Worm (Caenorhabditis elegans) whole organism, L2 larva: ENCODE results near the gene T16G12.8.

Experiments
- C34F6.9 ChIP-seq: fragments of 150-350 bp; optimal IDR thresholded peaks from 2 replicates; lab custom pipeline; 2014; ENCODE audit warnings: missing biosample characterization, missing genetic modification characterization
- F13H6.1 ChIP-seq: sonication (generic microtip); optimal IDR thresholded peaks from 2 replicates; lab custom pipeline; 2016; ENCODE audit warnings: missing genetic modification characterization, missing compliant biosample characterization
- R02D3.7 ChIP-seq: fragments of 150-350 bp; optimal IDR thresholded peaks from 2 replicates; lab custom pipeline; 2014; ENCODE audit warnings: missing biosample characterization, missing genetic modification characterization
- ZK546.5 ChIP-seq: sonication (generic microtip); optimal IDR thresholded peaks from 2 replicates; lab custom pipeline; 2017; ENCODE audit warnings: missing biosample characterization, missing genetic modification characterization
- alr-1 ChIP-seq: fragments of 150-350 bp; optimal IDR thresholded peaks from 2 replicates; lab custom pipeline; 2014; ENCODE audit warnings: missing biosample characterization, missing genetic modification characterization
- aly-2 ChIP-seq: fragments of 150-350 bp; optimal IDR thresholded peaks from 2 replicates; lab custom pipeline; 2014; ENCODE audit warnings: missing biosample characterization, missing genetic modification characterization
- blmp-1 ChIP-seq: sonication (generic microtip); optimal IDR thresholded peaks from 2 replicates; lab custom pipeline; 2017; ENCODE audit warnings: missing genetic modification characterization, mild to moderate bottlenecking, missing compliant biosample characterization, antibody characterized with exemption, moderate library complexity; ENCODE audit not compliant: insufficient read depth
- ceh-16 ChIP-seq: fragments of 150-350 bp; optimal IDR thresholded peaks from 2 replicates; lab custom pipeline; 2014; ENCODE audit warnings: missing biosample characterization, missing genetic modification characterization
- ceh-82 ChIP-seq: fragments of 150-350 bp; optimal IDR thresholded peaks from 2 replicates; lab custom pipeline; 2014; ENCODE audit warnings: missing biosample characterization, missing genetic modification characterization
- crh-2 ChIP-seq: sonication (generic microtip); optimal IDR thresholded peaks from 2 replicates; lab custom pipeline; 2017; ENCODE audit warnings: missing biosample characterization, missing genetic modification characterization
- dmd-4 ChIP-seq: sonication (generic microtip); optimal IDR thresholded peaks from 2 replicates; lab custom pipeline; 2017; ENCODE audit warnings: missing biosample characterization, missing genetic modification characterization
- egl-27 ChIP-seq: sonication (generic microtip); optimal IDR thresholded peaks from 3 replicates; lab custom pipeline; 2017; ENCODE audit warnings: missing biosample characterization, missing genetic modification reagents, missing genetic modification characterization
- fos-1 ChIP-seq: fragments of 150-350 bp; optimal IDR thresholded peaks from 2 replicates; lab custom pipeline; 2014; ENCODE audit warnings: missing biosample characterization, missing genetic modification characterization
- gmeb-1 ChIP-seq: fragments of 150-350 bp; optimal IDR thresholded peaks from 2 replicates; lab custom pipeline; 2014; ENCODE audit warnings: missing biosample characterization, missing genetic modification characterization
- lin-11 ChIP-seq: fragments of 150-350 bp; sonication (generic microtip); optimal IDR thresholded peaks from 2 replicates; lab custom pipeline; 2014; ENCODE audit warnings: missing biosample characterization, missing genetic modification characterization, inconsistent platforms, mixed read lengths
- lin-13 ChIP-seq: fragments of 150-350 bp; optimal IDR thresholded peaks from 2 replicates; lab custom pipeline; 2014; ENCODE audit warnings: missing biosample characterization, missing genetic modification reagents, missing genetic modification characterization
- lin-39 ChIP-seq: fragments of 150-350 bp; optimal IDR thresholded peaks from 2 replicates; lab custom pipeline; 2014; ENCODE audit warnings: missing biosample characterization, missing genetic modification reagents, missing genetic modification characterization
- lsy-2 ChIP-seq, 2 experiments: fragments of 150-350 bp in 1 of 2; sonication (generic microtip) in 1 of 2; optimal IDR thresholded peaks; 2 replicates each; lab custom pipeline; 2014 to 2017; ENCODE audit warnings: missing biosample characterization in 2 of 2, missing genetic modification characterization in 2 of 2
- mab-5 ChIP-seq: fragments of 150-350 bp; optimal IDR thresholded peaks from 2 replicates; lab custom pipeline; 2014; ENCODE audit warnings: missing biosample characterization, missing genetic modification characterization
- mdl-1 ChIP-seq, 2 experiments: fragments of 150-350 bp in 1 of 2; sonication (generic microtip) in 1 of 2; optimal IDR thresholded peaks; 2 replicates each; lab custom pipeline; 2017; ENCODE audit warnings: missing biosample characterization in 2 of 2, missing genetic modification characterization in 2 of 2
- nhr-10 ChIP-seq: sonication (generic microtip); optimal IDR thresholded peaks from 2 replicates; lab custom pipeline; 2017; ENCODE audit warnings: missing biosample characterization, missing genetic modification characterization
- nhr-12 ChIP-seq: fragments of 150-350 bp; optimal IDR thresholded peaks from 2 replicates; lab custom pipeline; 2014; ENCODE audit warnings: missing biosample characterization, missing genetic modification characterization
- nhr-21 ChIP-seq: fragments of 150-350 bp; optimal IDR thresholded peaks from 2 replicates; lab custom pipeline; 2014; ENCODE audit warnings: missing biosample characterization, missing genetic modification characterization
- nhr-23 ChIP-seq: fragments of 150-350 bp; optimal IDR thresholded peaks from 2 replicates; lab custom pipeline; 2014; ENCODE audit warnings: missing biosample characterization, missing genetic modification reagents, missing genetic modification characterization
- nhr-237 ChIP-seq: fragments of 150-350 bp; optimal IDR thresholded peaks from 2 replicates; lab custom pipeline; 2014; ENCODE audit warnings: missing biosample characterization, missing genetic modification characterization
- nhr-25 ChIP-seq: fragments of 150-350 bp; sonication (generic microtip); optimal IDR thresholded peaks from 3 replicates; lab custom pipeline; 2014; ENCODE audit warnings: missing biosample characterization, missing genetic modification characterization
- nhr-6 ChIP-seq: fragments of 150-350 bp; optimal IDR thresholded peaks from 2 replicates; lab custom pipeline; 2014; ENCODE audit warnings: missing biosample characterization, missing genetic modification characterization
- nhr-77 ChIP-seq: fragments of 150-350 bp; optimal IDR thresholded peaks from 2 replicates; lab custom pipeline; 2014; ENCODE audit warnings: missing biosample characterization, missing genetic modification characterization
- sem-4 ChIP-seq: fragments of 150-350 bp; optimal IDR thresholded peaks from 2 replicates; lab custom pipeline; 2014; ENCODE audit warnings: missing biosample characterization, missing genetic modification reagents, missing genetic modification characterization
- sma-3 ChIP-seq: sonication (generic microtip); optimal IDR thresholded peaks from 2 replicates; lab custom pipeline; 2016; ENCODE audit warnings: missing genetic modification reagents, missing genetic modification characterization, missing compliant biosample characterization
- sma-9 ChIP-seq, 2 experiments: fragments of 150-350 bp in 1 of 2; sonication (generic microtip) in 1 of 2; optimal IDR thresholded peaks; 2 replicates each; lab custom pipeline; 2014 to 2016; ENCODE audit warnings: missing genetic modification characterization in 2 of 2, mild to moderate bottlenecking in 1 of 2, missing biosample characterization in 1 of 2, missing compliant biosample characterization in 1 of 2, missing genetic modification reagents in 1 of 2, moderate library complexity in 1 of 2
- unc-55 ChIP-seq: fragments of 150-350 bp; sonication (generic microtip); optimal IDR thresholded peaks from 3 replicates; lab custom pipeline; 2014; ENCODE audit warnings: missing biosample characterization, missing genetic modification reagents, missing genetic modification characterization
- zag-1 ChIP-seq: fragments of 150-350 bp; optimal IDR thresholded peaks from 2 replicates; lab custom pipeline; 2014; ENCODE audit warnings: missing biosample characterization, missing genetic modification characterization
- ztf-1 ChIP-seq: fragments of 200-800 bp; sonication (Bioruptor generic); conservative IDR thresholded peaks from 2 replicates; pipeline ENCODE4 v1.3.6; 2022; ENCODE audit warnings: missing genetic modification characterization, missing compliant biosample characterization

Gene T16G12.8

ce11 chrIII:10064140-10064539 lies 5.0 kb downstream of the T16G12.8 start, which contains the start of gene ekl-6:
ekl-6 (plus strand) TSS chrIII:10064404.
- TF ChIP-seq unc-55 (GFP tag; lab: Kevin White, UChicago), result peak; percentile 54
- no peak for TF ChIP-seq lin-11 (tag; lab: Kevin White, UChicago)
- TF ChIP-seq nhr-6 (tag; lab: Kevin White, UChicago), result no peak
- TF ChIP-seq fos-1 (tag; lab: Kevin White, UChicago), result peak; percentile 21
- TF ChIP-seq F13H6.1 (tag; lab: Kevin White, UChicago), result peak; percentile 58
- TF ChIP-seq crh-2 (tag; lab: Kevin White, UChicago), result peak; percentile 4
- TF ChIP-seq sma-3 (GFP tag; lab: Kevin White, UChicago), result peak; percentile 63
- no peak for TF ChIP-seq nhr-77 (tag; lab: Kevin White, UChicago)
- peak; percentile 68 for TF ChIP-seq sma-9 (GFP tag; optimal IDR thresholded peaks at IDR 0.05; lab: Kevin White, UChicago)
- no peak for TF ChIP-seq sma-9 (tag; optimal IDR thresholded peaks at IDR 0.05; lab: Kevin White, UChicago)
- peak; percentile 51 for TF ChIP-seq gmeb-1 (tag; lab: Kevin White, UChicago)
- no peak for TF ChIP-seq mdl-1 (tag; optimal IDR thresholded peaks at IDR 0.05; lab: Kevin White, UChicago)
- no peak for TF ChIP-seq mab-5
- peak in 1 of 2 experiments; percentile 47 for TF ChIP-seq lsy-2 (tag; optimal IDR thresholded peaks at IDR 0.05; lab: Kevin White, UChicago)
- no peak for TF ChIP-seq nhr-21 (tag; lab: Kevin White, UChicago)
- TF ChIP-seq ceh-82 (tag; lab: Kevin White, UChicago), result no peak
- TF ChIP-seq C34F6.9 (tag; lab: Kevin White, UChicago), result peak; percentile 73
- no peak for TF ChIP-seq aly-2 (tag; lab: Kevin White, UChicago)
- TF ChIP-seq, all 48 proteins: peak for 9

DNA sequence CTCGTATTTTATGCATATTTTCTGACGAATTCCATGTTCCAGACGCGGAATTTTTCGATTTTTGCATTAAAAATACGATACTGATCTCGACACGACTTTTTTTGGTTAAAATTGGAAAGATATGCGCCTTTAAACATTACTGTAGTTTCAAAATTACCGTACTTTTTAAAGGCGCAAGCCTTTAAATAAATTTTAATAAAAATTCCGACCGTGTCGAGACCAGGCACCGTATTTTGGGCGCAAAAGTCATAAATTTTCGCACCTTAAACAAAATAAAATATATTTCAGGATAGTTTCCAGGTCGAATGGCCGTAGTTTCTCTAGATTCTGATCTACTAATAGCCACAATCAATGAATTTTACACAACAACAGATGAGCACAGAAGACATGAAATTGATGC lies 10.2 kb downstream of the T16G12.8 start, which contains the start of gene T16G12.6:
T16G12.6 (plus strand) TSS at position 301 of the 400 bp plus-strand sequence.
- no peak for TF ChIP-seq nhr-77 (tag; lab: Kevin White, UChicago)
- TF ChIP-seq nhr-237 (tag; lab: Kevin White, UChicago), result no peak
- TF ChIP-seq dmd-4 (tag; lab: Kevin White, UChicago), result no peak
- TF ChIP-seq sma-9 (GFP tag; optimal IDR thresholded peaks at IDR 0.05; lab: Kevin White, UChicago), result no peak
- no peak for TF ChIP-seq sma-9 (tag; optimal IDR thresholded peaks at IDR 0.05; lab: Kevin White, UChicago)
- no peak for TF ChIP-seq nhr-25 (tag; lab: Kevin White, UChicago)
- no peak for TF ChIP-seq lin-39 (tag; lab: Kevin White, UChicago)
- TF ChIP-seq, all 48 proteins: peak for 0

ce11 chrIII:10076042-10076441 lies 16.9 kb downstream of the T16G12.8 start:
- TF ChIP-seq sma-9 (GFP tag; optimal IDR thresholded peaks at IDR 0.05; lab: Kevin White, UChicago) (no peak), sma-9 (tag; optimal IDR thresholded peaks at IDR 0.05; lab: Kevin White, UChicago) (no peak), nhr-23 (tag; lab: Kevin White, UChicago) (no peak), ceh-82 (tag; lab: Kevin White, UChicago) (no peak), ztf-1 (no peak), ceh-16 (tag; lab: Kevin White, UChicago) (no peak), crh-2 (tag; lab: Kevin White, UChicago) (no peak), ZK546.5 (tag; lab: Kevin White, UChicago) (no peak), lin-13 (GFP tag; lab: Kevin White, UChicago) (no peak), sma-3 (GFP tag; lab: Kevin White, UChicago) (no peak)

DNA sequence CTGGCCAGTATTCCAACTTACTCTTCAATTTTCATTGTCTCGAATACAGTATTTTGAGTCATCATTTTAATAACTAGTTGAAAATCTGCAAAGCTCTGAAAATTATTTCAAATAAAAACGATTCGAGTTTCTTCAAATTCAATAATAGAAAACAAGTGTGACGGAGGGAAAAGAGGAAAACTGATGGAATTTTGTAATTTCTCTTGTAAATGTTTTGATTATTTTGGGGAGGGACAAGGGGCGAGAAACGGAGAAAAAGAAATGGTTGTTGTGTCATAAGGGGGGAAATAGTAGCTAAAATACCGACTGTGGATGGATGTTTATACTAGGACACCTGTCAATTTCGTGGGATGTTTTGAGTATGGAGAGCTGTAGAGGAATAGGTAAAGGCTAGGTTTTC lies 19.0 kb downstream of the T16G12.8 start, which contains the start of gene T16G12.9:
T16G12.9 (minus strand) TSS at position 101 of the 400 bp plus-strand sequence.
- no peak for TF ChIP-seq ztf-1
- no peak for TF ChIP-seq blmp-1 (tag; lab: Kevin White, UChicago)
- TF ChIP-seq ceh-82 (tag; lab: Kevin White, UChicago), result no peak
- TF ChIP-seq unc-55 (GFP tag; lab: Kevin White, UChicago), result no peak
- no peak for TF ChIP-seq nhr-10 (tag; lab: Kevin White, UChicago)
- TF ChIP-seq mab-5, result no peak
- TF ChIP-seq lin-39 (tag; lab: Kevin White, UChicago), result no peak
- TF ChIP-seq crh-2 (tag; lab: Kevin White, UChicago), result no peak
- TF ChIP-seq R02D3.7 (tag; lab: Kevin White, UChicago), result no peak
- TF ChIP-seq ceh-16 (tag; lab: Kevin White, UChicago), result no peak
- no peak for TF ChIP-seq lin-13 (GFP tag; lab: Kevin White, UChicago)
- no peak for TF ChIP-seq zag-1 (tag; lab: Kevin White, UChicago)
- no peak for TF ChIP-seq alr-1 (tag; lab: Kevin White, UChicago)
- no peak for TF ChIP-seq fos-1 (tag; lab: Kevin White, UChicago)
- no peak for TF ChIP-seq F13H6.1 (tag; lab: Kevin White, UChicago)
- TF ChIP-seq egl-27 (tag; lab: Kevin White, UChicago), result no peak
- TF ChIP-seq C34F6.9 (tag; lab: Kevin White, UChicago), result no peak
- TF ChIP-seq nhr-21 (tag; lab: Kevin White, UChicago), result no peak
- TF ChIP-seq nhr-12 (tag; lab: Kevin White, UChicago), result no peak
- TF ChIP-seq sem-4 (tag; lab: Kevin White, UChicago), result no peak
